Fruit fly (Drosophila melanogaster) whole organism, embryonic: ENCODE results near the gene CG7728.

ENCODE experiments used
- Asciz ChIP-seq: fragments of 200-800 bp; sonication (Bioruptor generic); optimal IDR thresholded peaks from 2 replicates; lab custom pipeline; 2017; ENCODE audit warnings: missing biosample characterization, mild to moderate bottlenecking, missing genetic modification characterization, missing genetic modification reagents
- BEAF-32 ChIP-seq: fragments of 200-800 bp; sonication (Bioruptor generic); optimal IDR thresholded peaks from 3 replicates; lab custom pipeline; 2017; ENCODE audit warnings: missing biosample characterization, missing genetic modification characterization, mild to moderate bottlenecking, moderate library complexity, missing genetic modification reagents
- Blimp-1 ChIP-seq: fragments of 200-800 bp; sonication (Bioruptor generic); optimal IDR thresholded peaks from 3 replicates; lab custom pipeline; 2018; ENCODE audit warnings: missing biosample characterization, missing genetic modification characterization, mild to moderate bottlenecking, moderate library complexity, missing genetic modification reagents
- C15 ChIP-seq: fragments of 200-800 bp; sonication (Bioruptor generic); IDR thresholded peaks from 3 replicates; pipeline ENCODE4 v1.3.6; 2022; ENCODE audit warnings: missing biosample characterization, missing genetic modification characterization
- CG10147 ChIP-seq: fragments of 200-800 bp; sonication (Bioruptor generic); optimal IDR thresholded peaks from 2 replicates; lab custom pipeline; 2019; ENCODE audit warnings: missing biosample characterization, mild to moderate bottlenecking, missing genetic modification characterization, moderate library complexity
- CG12236 ChIP-seq: fragments of 200-800 bp; sonication (Bioruptor generic); optimal IDR thresholded peaks from 2 replicates; lab custom pipeline; 2016; ENCODE audit warnings: missing biosample characterization, missing genetic modification characterization
- CG16863 ChIP-seq: fragments of 200-800 bp; sonication (Bioruptor generic); optimal IDR thresholded peaks from 3 replicates; lab custom pipeline; 2016; ENCODE audit warnings: missing biosample characterization, missing genetic modification characterization
- CG17361 ChIP-seq: fragments of 200-800 bp; sonication (Bioruptor generic); IDR thresholded peaks from 3 replicates; pipeline ENCODE4 v1.3.6; 2022; ENCODE audit warnings: missing biosample characterization, missing genetic modification characterization
- CG17568 ChIP-seq: fragments of 200-800 bp; sonication (Bioruptor generic); optimal IDR thresholded peaks from 2 replicates; lab custom pipeline; 2018; ENCODE audit warnings: missing biosample characterization, mild to moderate bottlenecking, missing genetic modification characterization, moderate library complexity
- CG17612 ChIP-seq: fragments of 200-800 bp; sonication (Bioruptor generic); IDR thresholded peaks from 2 replicates; pipeline ENCODE4 v1.3.6; 2022; ENCODE audit warnings: missing biosample characterization, missing genetic modification characterization
- CG2678 ChIP-seq: fragments of 200-800 bp; sonication (Bioruptor generic); optimal IDR thresholded peaks from 3 replicates; lab custom pipeline; 2019; ENCODE audit warnings: missing biosample characterization, mild to moderate bottlenecking, missing genetic modification characterization, moderate library complexity
- CG30403 ChIP-seq: fragments of 200-800 bp; sonication (Bioruptor generic); optimal IDR thresholded peaks from 3 replicates; lab custom pipeline; 2016; ENCODE audit warnings: missing biosample characterization, missing genetic modification characterization
- CG33213 ChIP-seq: fragments of 200-800 bp; sonication (Bioruptor generic); optimal IDR thresholded peaks from 3 replicates; lab custom pipeline; 2016; ENCODE audit warnings: missing biosample characterization, missing genetic modification characterization
- CG4328 ChIP-seq: fragments of 200-800 bp; sonication (Bioruptor generic); optimal IDR thresholded peaks from 3 replicates; lab custom pipeline; 2017; ENCODE audit warnings: missing biosample characterization, missing genetic modification reagents, missing genetic modification characterization
- CG5245 ChIP-seq: fragments of 200-800 bp; sonication (Bioruptor generic); optimal IDR thresholded peaks from 3 replicates; lab custom pipeline; 2016; ENCODE audit warnings: missing biosample characterization, missing genetic modification characterization
- CG6765 ChIP-seq: fragments of 200-800 bp; sonication (Bioruptor generic); optimal IDR thresholded peaks from 3 replicates; lab custom pipeline; 2017; ENCODE audit warnings: missing biosample characterization, mild to moderate bottlenecking, missing genetic modification characterization
- CG6854 ChIP-seq: fragments of 200-800 bp; sonication (Bioruptor generic); optimal IDR thresholded peaks from 3 replicates; lab custom pipeline; 2017; ENCODE audit warnings: missing biosample characterization, mild to moderate bottlenecking, missing genetic modification characterization
- CG7928 ChIP-seq: fragments of 200-800 bp; sonication (Bioruptor generic); optimal IDR thresholded peaks from 2 replicates; lab custom pipeline; 2017; ENCODE audit warnings: missing biosample characterization, mild to moderate bottlenecking, missing genetic modification characterization
- CG8944 ChIP-seq: fragments of 200-800 bp; sonication (Bioruptor generic); optimal IDR thresholded peaks from 3 replicates; lab custom pipeline; 2016; ENCODE audit warnings: missing biosample characterization, missing genetic modification characterization
- CG9215 ChIP-seq: fragments of 200-800 bp; sonication (Bioruptor generic); IDR thresholded peaks from 2 replicates; pipeline ENCODE4 v1.3.6; 2022; ENCODE audit warnings: missing biosample characterization, missing genetic modification characterization
- CG9437 ChIP-seq: fragments of 200-800 bp; sonication (Bioruptor generic); optimal IDR thresholded peaks from 2 replicates; lab custom pipeline; 2018; ENCODE audit warnings: missing biosample characterization, mild to moderate bottlenecking, missing genetic modification characterization
- Dbx ChIP-seq: fragments of 200-800 bp; sonication (Bioruptor generic); IDR thresholded peaks from 3 replicates; pipeline ENCODE4 v1.3.6; 2022; ENCODE audit warnings: missing biosample characterization, missing genetic modification characterization
- Doc3 ChIP-seq: fragments of 200-800 bp; sonication (Bioruptor generic); IDR thresholded peaks from 3 replicates; pipeline ENCODE4 v1.3.6; 2022; ENCODE audit warnings: missing biosample characterization, missing genetic modification characterization; ENCODE audit not compliant: partially characterized antibody
- HHEX ChIP-seq: fragments of 200-800 bp; sonication (Bioruptor generic); optimal IDR thresholded peaks from 3 replicates; lab custom pipeline; 2017; ENCODE audit warnings: missing biosample characterization, mild to moderate bottlenecking, missing genetic modification characterization, missing genetic modification reagents
- HLH4C ChIP-seq: fragments of 200-800 bp; sonication (Bioruptor generic); IDR thresholded peaks from 3 replicates; pipeline ENCODE4 v1.3.6; 2022; ENCODE audit warnings: missing biosample characterization, missing genetic modification characterization; ENCODE audit not compliant: partially characterized antibody
- MTF-1 ChIP-seq: fragments of 200-800 bp; sonication (Bioruptor generic); optimal IDR thresholded peaks from 2 replicates; lab custom pipeline; 2018; ENCODE audit warnings: missing biosample characterization, mild to moderate bottlenecking, missing genetic modification characterization, borderline replicate concordance
- NK7.1 ChIP-seq: fragments of 200-800 bp; sonication (Bioruptor generic); optimal IDR thresholded peaks from 3 replicates; lab custom pipeline; 2016; ENCODE audit warnings: missing biosample characterization, missing genetic modification characterization
- Nf-YB ChIP-seq: fragments of 200-800 bp; sonication (Bioruptor generic); optimal IDR thresholded peaks from 3 replicates; lab custom pipeline; 2019; ENCODE audit warnings: missing biosample characterization, mild to moderate bottlenecking, missing genetic modification characterization, moderate library complexity
- Sry-β ChIP-seq: fragments of 200-800 bp; sonication (Bioruptor generic); optimal IDR thresholded peaks from 2 replicates; lab custom pipeline; 2018; ENCODE audit warnings: missing biosample characterization, mild to moderate bottlenecking, missing genetic modification characterization, moderate library complexity
- Vsx1 ChIP-seq: fragments of 200-800 bp; sonication (Bioruptor generic); optimal IDR thresholded peaks from 2 replicates; lab custom pipeline; 2017; ENCODE audit warnings: missing biosample characterization, mild to moderate bottlenecking, missing genetic modification characterization, missing genetic modification reagents
- ara ChIP-seq: fragments of 200-800 bp; sonication (Bioruptor generic); IDR thresholded peaks from 2 replicates; pipeline ENCODE4 v1.3.6; 2022; ENCODE audit warnings: missing biosample characterization, missing genetic modification characterization
- ash1 ChIP-seq: fragments of 200-800 bp; sonication (Bioruptor generic); optimal IDR thresholded peaks from 2 replicates; lab custom pipeline; 2018; ENCODE audit warnings: missing biosample characterization, mild to moderate bottlenecking, missing genetic modification characterization
- az2 ChIP-seq: fragments of 200-800 bp; sonication (Bioruptor generic); optimal IDR thresholded peaks from 3 replicates; lab custom pipeline; 2016; ENCODE audit warnings: missing biosample characterization, missing genetic modification characterization
- cas ChIP-seq: fragments of 200-800 bp; sonication (Bioruptor generic); IDR thresholded peaks from 2 replicates; pipeline ENCODE4 v1.3.6; 2022; ENCODE audit warnings: missing biosample characterization, missing genetic modification characterization
- chn ChIP-seq: fragments of 200-800 bp; sonication (Bioruptor generic); optimal IDR thresholded peaks from 2 replicates; lab custom pipeline; 2016; ENCODE audit warnings: missing biosample characterization, missing genetic modification characterization
- croc ChIP-seq: fragments of 200-800 bp; sonication (Bioruptor generic); conservative IDR thresholded peaks from 3 replicates; pipeline ENCODE4 v1.3.6; 2022; ENCODE audit warnings: missing biosample characterization, missing genetic modification characterization
- dm ChIP-seq: fragments of 200-800 bp; sonication (Bioruptor generic); optimal IDR thresholded peaks from 3 replicates; lab custom pipeline; 2016; ENCODE audit warnings: missing biosample characterization, missing genetic modification characterization
- emc ChIP-seq: fragments of 200-800 bp; sonication (Bioruptor generic); optimal IDR thresholded peaks from 2 replicates; lab custom pipeline; 2016; ENCODE audit warnings: missing biosample characterization, missing genetic modification characterization
- grn ChIP-seq: fragments of 200-800 bp; sonication (Bioruptor generic); optimal IDR thresholded peaks from 3 replicates; lab custom pipeline; 2017; ENCODE audit warnings: missing biosample characterization, missing genetic modification characterization
- gsb ChIP-seq: fragments of 200-800 bp; sonication (Bioruptor generic); IDR thresholded peaks from 2 replicates; pipeline ENCODE4 v1.3.6; 2022; ENCODE audit warnings: missing biosample characterization, missing genetic modification characterization
- h ChIP-seq: fragments of >200 bp; optimal IDR thresholded peaks from 2 replicates; lab custom pipeline; 2017
- ham ChIP-seq: fragments of 200-800 bp; sonication (Bioruptor generic); IDR thresholded peaks from 2 replicates; pipeline ENCODE4 v1.3.6; 2022; ENCODE audit warnings: missing biosample characterization, missing genetic modification characterization
- knrl ChIP-seq: fragments of 200-800 bp; sonication (Bioruptor generic); IDR thresholded peaks from 3 replicates; pipeline ENCODE4 v1.3.6; 2022; ENCODE audit warnings: missing biosample characterization, missing genetic modification characterization; ENCODE audit not compliant: partially characterized antibody
- lbe ChIP-seq: fragments of 200-800 bp; sonication (Bioruptor generic); optimal IDR thresholded peaks from 2 replicates; lab custom pipeline; 2016; ENCODE audit warnings: missing biosample characterization, mild to moderate bottlenecking, missing genetic modification characterization
- onecut ChIP-seq: fragments of 200-800 bp; sonication (Bioruptor generic); IDR thresholded peaks from 2 replicates; pipeline ENCODE4 v1.3.6; 2022; ENCODE audit warnings: missing biosample characterization, missing genetic modification characterization
- phol ChIP-seq: fragments of 200-800 bp; sonication (Bioruptor generic); optimal IDR thresholded peaks from 3 replicates; lab custom pipeline; 2018; ENCODE audit warnings: missing biosample characterization, mild to moderate bottlenecking, missing genetic modification characterization, moderate library complexity
- sqz ChIP-seq: fragments of 200-800 bp; sonication (Bioruptor generic); optimal IDR thresholded peaks from 3 replicates; lab custom pipeline; 2018; ENCODE audit warnings: missing biosample characterization, mild to moderate bottlenecking, missing genetic modification characterization
- toy ChIP-seq: fragments of 200-800 bp; sonication (Bioruptor generic); IDR thresholded peaks from 2 replicates; pipeline ENCODE4 v1.3.6; 2022; ENCODE audit warnings: missing biosample characterization, missing genetic modification characterization
- ttk ChIP-seq: fragments of 200-800 bp; sonication (Bioruptor generic); IDR thresholded peaks from 2 replicates; pipeline ENCODE4 v2.1.2; 2022; ENCODE audit warnings: missing biosample characterization, missing genetic modification characterization
- zfh1 ChIP-seq: fragments of 200-800 bp; sonication (Bioruptor generic); IDR thresholded peaks from 3 replicates; pipeline ENCODE4 v1.3.6; 2022; ENCODE audit warnings: missing biosample characterization, missing genetic modification characterization

Gene CG7728

dm6 chr3L:17004218-17004759 is 12.0 kb upstream of the CG7728 start (continued):
- TF ChIP-seq NK7.1 (GFP tag; lab: Kevin White, UChicago) (peak; percentile 82), HHEX (GFP tag; lab: Kevin White, UChicago) (peak; percentile 86), CG17612 (GFP tag; lab: Robert Waterston, UW) (0 out of 2 replicates have a peak, but pooled peaks have one; percentile 35), CG6765 (GFP tag; lab: Kevin White, UChicago) (peak; percentile 75), Blimp-1 (GFP tag; lab: Kevin White, UChicago) (peak; percentile 80), CG8944 (GFP tag; lab: Kevin White, UChicago) (peak; percentile 86), ash1 (no peak), CG6854 (GFP tag; lab: Kevin White, UChicago) (peak; percentile 73), gsb (GFP tag; lab: Robert Waterston, UW) (peak; percentile 79), HLH4C (GFP tag; lab: Robert Waterston, UW) (no peak), Asciz (GFP tag; lab: Kevin White, UChicago) (peak; percentile 80), CG16863 (GFP tag; lab: Kevin White, UChicago) (peak; percentile 79), CG4328 (GFP tag; lab: Kevin White, UChicago) (peak; percentile 53), Dbx (GFP tag; lab: Robert Waterston, UW) (peak; percentile 83), chn (peak; percentile 87), sqz (GFP tag; lab: Kevin White, UChicago) (peak; percentile 36), CG10147 (GFP tag; lab: Kevin White, UChicago) (peak; percentile 87), Vsx1 (GFP tag; lab: Kevin White, UChicago) (peak; percentile 58), C15 (GFP tag; lab: Robert Waterston, UW) (peak; percentile 85), h (lab: Kevin White, UChicago) (no peak), CG5245 (peak; percentile 71), MTF-1 (peak; percentile 19), Nf-YB (GFP tag; lab: Kevin White, UChicago) (peak; percentile 76), CG17568 (GFP tag; lab: Kevin White, UChicago) (peak; percentile 72), onecut (GFP tag; lab: Robert Waterston, UW) (peak; percentile 64), CG33213 (GFP tag; lab: Kevin White, UChicago) (peak; percentile 77), knrl (GFP tag; lab: Robert Waterston, UW) (no peak), CG2678 (tag; lab: Kevin White, UChicago) (peak; percentile 88), grn (GFP tag; lab: Kevin White, UChicago) (peak; percentile 49), ara (GFP tag; lab: Robert Waterston, UW) (peak; percentile 31; the same call in 1 of the 2 replicates), zfh1 (GFP tag; lab: Robert Waterston, UW) (peak; percentile 82), toy (peak; percentile 58; the same call in 1 of the 2 replicates), Doc3 (GFP tag; lab: Robert Waterston, UW) (no peak), CG9437 (GFP tag; lab: Kevin White, UChicago) (peak; percentile 83), CG7928 (GFP tag; lab: Kevin White, UChicago) (peak; percentile 29), croc (GFP tag; lab: Robert Waterston, UW) (peak; percentile 77), cas (GFP tag; lab: Robert Waterston, UW) (peak; percentile 56; the same call in 1 of the 2 replicates), CG9215 (GFP tag; lab: Robert Waterston, UW) (peak; percentile 82), lbe (no peak), Sry-β (GFP tag; lab: Kevin White, UChicago) (no peak), emc (GFP tag; lab: Kevin White, UChicago) (peak; percentile 90), ham (peak; percentile 76), CG17361 (GFP tag; lab: Robert Waterston, UW) (peak; percentile 88), CG12236 (GFP tag; lab: Kevin White, UChicago) (peak; percentile 85), phol (tag; lab: Kevin White, UChicago) (peak; percentile 85), BEAF-32 (no peak), CG30403 (GFP tag; lab: Kevin White, UChicago) (peak; percentile 93), az2 (peak; percentile 82), ttk (peak; percentile 80), dm (GFP tag; lab: Kevin White, UChicago) (peak; percentile 73)
